Fruit fly (Drosophila melanogaster): ENCODE results near the gene CG11584.

Gene CG11584

DNA sequence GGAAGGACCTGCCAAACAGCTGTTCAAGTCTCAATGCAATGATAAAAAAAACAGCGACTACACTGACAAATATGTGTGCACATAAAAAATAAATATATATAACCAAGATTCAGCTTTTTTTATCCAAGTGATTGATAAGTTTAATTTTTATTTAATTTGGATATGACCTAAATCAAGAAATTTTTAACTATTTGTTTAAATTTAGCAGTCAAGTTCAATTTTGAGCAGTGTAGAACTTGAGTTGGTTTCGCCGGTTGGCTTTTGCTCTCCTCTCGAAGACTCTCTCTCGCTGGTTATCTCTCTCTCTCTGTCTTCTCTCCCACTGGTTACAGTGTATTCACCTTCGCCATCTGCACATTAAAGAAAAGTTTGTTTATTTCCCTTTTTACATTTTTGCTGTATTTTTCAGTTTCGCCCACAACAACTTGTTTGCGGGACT, 37.2 kb downstream of the CG11584 start (continued):
- TF ChIP-seq Atf3 (GFP tag; optimal IDR thresholded peaks at IDR 0.05), result peak; percentile 56
- TF ChIP-seq sqz (GFP tag; optimal IDR thresholded peaks at IDR 0.05), result peak; percentile 91
- TF ChIP-seq pnt (GFP tag; optimal IDR thresholded peaks at IDR 0.05), result peak; percentile 73
- TF ChIP-seq unc-4 (GFP tag; IDR thresholded peaks at IDR 0.05; ENCODE audit: partially characterized antibody), result no peak
- peak; percentile 89 for TF ChIP-seq Atf6 (GFP tag; IDR thresholded peaks at IDR 0.05)
- no peak; the same call in 1 of the 2 replicates for TF ChIP-seq gt (GFP tag; IDR thresholded peaks at IDR 0.05)
- peak; percentile 91 for TF ChIP-seq CG30403 (GFP tag; optimal IDR thresholded peaks at IDR 0.05)
- TF ChIP-seq Optix (GFP tag; IDR thresholded peaks at IDR 0.05), result 0 out of 3 replicates have a peak, but pooled peaks have one; percentile 53
- peak; percentile 62 for TF ChIP-seq kah (GFP tag; optimal IDR thresholded peaks at IDR 0.05)
- TF ChIP-seq CG32532 (GFP tag; IDR thresholded peaks at IDR 0.05), result peak; percentile 91
- TF ChIP-seq CG16779 (GFP tag; IDR thresholded peaks at IDR 0.05), result 0 out of 2 replicates have a peak, but pooled peaks have one; percentile 68
- peak; percentile 61 for TF ChIP-seq Nf-YC (tag; optimal IDR thresholded peaks at IDR 0.05)
- TF ChIP-seq Mrtf (GFP tag; IDR thresholded peaks at IDR 0.05), result peak; percentile 78
- TF ChIP-seq Doc2 (GFP tag; IDR thresholded peaks at IDR 0.05), result peak; percentile 54; the same call in 1 of the 2 replicates
- peak; percentile 88 for TF ChIP-seq ci (GFP tag; IDR thresholded peaks at IDR 0.05)
- TF ChIP-seq cato (GFP tag; optimal IDR thresholded peaks at IDR 0.05; ENCODE audit: borderline replicate concordance), result peak; percentile 55
- peak; percentile 89 for TF ChIP-seq CG6689 (GFP tag; IDR thresholded peaks at IDR 0.05)
- TF ChIP-seq CG6765 (GFP tag; optimal IDR thresholded peaks at IDR 0.05), result peak; percentile 72
- peak; percentile 83 to 86 for TF ChIP-seq dpn (GFP tag; optimal IDR thresholded peaks at IDR 0.05)
- TF ChIP-seq unpg (GFP tag; optimal IDR thresholded peaks at IDR 0.05), result peak; percentile 94
- TF ChIP-seq MBD-R2 (GFP tag; IDR thresholded peaks at IDR 0.05), result peak; percentile 61; the same call in 1 of the 2 replicates
- TF ChIP-seq CG18599 (GFP tag; optimal IDR thresholded peaks at IDR 0.05), result peak; percentile 91
- TF ChIP-seq jigr1 (GFP tag; IDR thresholded peaks at IDR 0.05), result 0 out of 3 replicates have a peak, but pooled peaks have one; percentile 44
- TF ChIP-seq B-H1 (GFP tag; IDR thresholded peaks at IDR 0.05), result peak; percentile 85
- TF ChIP-seq CG34224 (GFP tag; IDR thresholded peaks at IDR 0.05; ENCODE audit: partially characterized antibody), result no peak
- TF ChIP-seq zfh2 (GFP tag; optimal IDR thresholded peaks at IDR 0.05), result peak; percentile 39
- TF ChIP-seq Kr (GFP tag; optimal IDR thresholded peaks at IDR 0.05), result no peak
- TF ChIP-seq CG3407 (GFP tag; optimal IDR thresholded peaks at IDR 0.05), result peak; percentile 80
- TF ChIP-seq CG34422 (GFP tag; IDR thresholded peaks at IDR 0.05), result peak; percentile 88
- peak; percentile 37 for TF ChIP-seq CG13894 (tag; optimal IDR thresholded peaks at IDR 0.05)
- TF ChIP-seq CG8765 (GFP tag; IDR thresholded peaks at IDR 0.05), result peak; percentile 62
- TF ChIP-seq ato (GFP tag; IDR thresholded peaks at IDR 0.05; ENCODE audit: partially characterized antibody), result no peak
- TF ChIP-seq ttk (GFP tag; IDR thresholded peaks at IDR 0.05), result peak; percentile 77
- TF ChIP-seq CG4617 (GFP tag; optimal IDR thresholded peaks at IDR 0.05; ENCODE audit: borderline replicate concordance), result peak; percentile 66
- peak; percentile 76 for TF ChIP-seq CG10959 (GFP tag; IDR thresholded peaks at IDR 0.05)
- TF ChIP-seq CG11247 (GFP tag; IDR thresholded peaks at IDR 0.05), result peak; percentile 79
- peak; percentile 40 for TF ChIP-seq CG12769 (tag; optimal IDR thresholded peaks at IDR 0.05)
- TF ChIP-seq Lpt (GFP tag; optimal IDR thresholded peaks at IDR 0.05), result no peak
- peak; percentile 75 for TF ChIP-seq CG9437 (GFP tag; optimal IDR thresholded peaks at IDR 0.05)
- TF ChIP-seq Ssrp (tag; optimal IDR thresholded peaks at IDR 0.05), result peak; percentile 89
- TF ChIP-seq crp (GFP tag; optimal IDR thresholded peaks at IDR 0.05), result peak in 1 of 2 experiments; percentile 57
- peak; percentile 90 for TF ChIP-seq CG17829 (tag; optimal IDR thresholded peaks at IDR 0.05)
- no peak for TF ChIP-seq mld (GFP tag; IDR thresholded peaks at IDR 0.05; ENCODE audit: partially characterized antibody)
- TF ChIP-seq phol (tag; optimal IDR thresholded peaks at IDR 0.05), result peak; percentile 91
- no peak for TF ChIP-seq pfk (GFP tag; optimal IDR thresholded peaks at IDR 0.05)
- peak; percentile 74 for TF ChIP-seq D19B (GFP tag; optimal IDR thresholded peaks at IDR 0.05)
- peak; percentile 92 for TF ChIP-seq Sox102F (GFP tag; optimal IDR thresholded peaks at IDR 0.05)
- peak; percentile 88 for TF ChIP-seq CG12155 (GFP tag; optimal IDR thresholded peaks at IDR 0.05)
- TF ChIP-seq Hr39 (optimal IDR thresholded peaks at IDR 0.05), result no peak
- TF ChIP-seq BtbVII (GFP tag; optimal IDR thresholded peaks at IDR 0.05), result peak; percentile 86
